Worm (Caenorhabditis elegans) whole organism, L1 larva: ENCODE measurements around the gene str-94.

Experiments used
- C04F5.9 ChIP-seq: sonication (generic microtip); optimal IDR thresholded peaks from 2 replicates; lab custom pipeline; 2016; ENCODE audit warnings: missing genetic modification characterization, missing compliant biosample characterization
- aha-1 ChIP-seq: fragments of 150-350 bp; optimal IDR thresholded peaks from 2 replicates; lab custom pipeline; 2014; ENCODE audit warnings: missing biosample characterization, missing genetic modification characterization
- alr-1 ChIP-seq: fragments of 200-800 bp; sonication (Bioruptor generic); optimal IDR thresholded peaks from 2 replicates; lab custom pipeline; 2018; ENCODE audit warnings: borderline replicate concordance, mild to moderate bottlenecking, missing genetic modification characterization, missing compliant biosample characterization
- blmp-1 ChIP-seq: fragments of 150-350 bp; optimal IDR thresholded peaks from 2 replicates; lab custom pipeline; 2014; ENCODE audit warnings: missing biosample characterization, missing genetic modification characterization
- ceh-8 ChIP-seq: fragments of 200-800 bp; sonication (Bioruptor generic); optimal IDR thresholded peaks from 2 replicates; lab custom pipeline; 2018; ENCODE audit warnings: mild to moderate bottlenecking, missing genetic modification characterization, moderate library complexity, missing compliant biosample characterization
- dsc-1 ChIP-seq: sonication (generic microtip); optimal IDR thresholded peaks from 2 replicates; lab custom pipeline; 2016; ENCODE audit warnings: mild to moderate bottlenecking, missing genetic modification characterization, missing compliant biosample characterization
- efl-1 ChIP-seq, 4 experiments: fragments of 150-350 bp; optimal IDR thresholded peaks in 3 of 4; peaks in 1 of 4; 1 replicate in 1 of 4; 2 replicates in 3 of 4; lab custom pipeline; 2014; ENCODE audit warnings: missing biosample characterization in 2 of 4, missing genetic modification characterization in 2 of 4, missing genetic modification reagents in 2 of 4
- efl-3 ChIP-seq: fragments of 200-800 bp; sonication (Bioruptor generic); optimal IDR thresholded peaks from 2 replicates; lab custom pipeline; 2018; ENCODE audit warnings: mild to moderate bottlenecking, missing genetic modification characterization, missing compliant biosample characterization
- egl-27 ChIP-seq, 2 experiments: fragments of 150-350 bp in 1 of 2; sonication (generic microtip); optimal IDR thresholded peaks; 3 replicates each; lab custom pipeline; 2017 to 2018; ENCODE audit warnings: missing biosample characterization in 2 of 2, missing genetic modification characterization in 2 of 2, missing genetic modification reagents in 2 of 2
- elt-3 ChIP-seq, 6 experiments: fragments of 150-350 bp in 1 of 6; sonication (generic microtip); optimal IDR thresholded peaks; 2 replicates each; lab custom pipeline; 2017 to 2018; ENCODE audit warnings: missing biosample characterization in 6 of 6, missing genetic modification characterization in 6 of 6, inconsistent platforms in 1 of 6
- fkh-10 ChIP-seq: sonication (generic microtip); optimal IDR thresholded peaks from 2 replicates; lab custom pipeline; 2017; ENCODE audit warnings: missing biosample characterization, missing genetic modification reagents, missing genetic modification characterization
- fkh-4 ChIP-seq: sonication (generic microtip); optimal IDR thresholded peaks from 2 replicates; lab custom pipeline; 2016; ENCODE audit warnings: missing compliant biosample characterization, missing genetic modification characterization, borderline replicate concordance
- fkh-8 ChIP-seq: sonication (generic microtip); optimal IDR thresholded peaks from 2 replicates; lab custom pipeline; 2016; ENCODE audit warnings: mild to moderate bottlenecking, missing genetic modification characterization, missing compliant biosample characterization
- hlh-4 ChIP-seq: sonication (generic microtip); optimal IDR thresholded peaks from 2 replicates; lab custom pipeline; 2016; ENCODE audit warnings: mild to moderate bottlenecking, missing genetic modification characterization, missing compliant biosample characterization
- jun-1 ChIP-seq: fragments of 150-350 bp; optimal IDR thresholded peaks from 2 replicates; lab custom pipeline; 2014; ENCODE audit warnings: missing biosample characterization, missing genetic modification reagents, missing genetic modification characterization
- lin-13 ChIP-seq: fragments of 150-350 bp; optimal IDR thresholded peaks from 2 replicates; lab custom pipeline; 2014; ENCODE audit warnings: missing biosample characterization, missing genetic modification reagents, missing genetic modification characterization
- lin-14 ChIP-seq: fragments of 200-800 bp; sonication (Bioruptor generic); optimal IDR thresholded peaks from 2 replicates; lab custom pipeline; 2018; ENCODE audit warnings: mild to moderate bottlenecking, missing genetic modification characterization, moderate library complexity, missing compliant biosample characterization
- lsy-2 ChIP-seq, 2 experiments: fragments of 150-350 bp; optimal IDR thresholded peaks; 2 replicates each; lab custom pipeline; 2014; ENCODE audit warnings: missing biosample characterization in 2 of 2, missing genetic modification characterization in 2 of 2
- mep-1 ChIP-seq: fragments of 150-350 bp; optimal IDR thresholded peaks from 2 replicates; lab custom pipeline; 2014; ENCODE audit warnings: missing biosample characterization, missing genetic modification characterization
- nhr-20 ChIP-seq: sonication (generic microtip); optimal IDR thresholded peaks from 2 replicates; lab custom pipeline; 2016; ENCODE audit warnings: mild to moderate bottlenecking, missing genetic modification characterization, missing compliant biosample characterization
- nhr-47 ChIP-seq: sonication (generic microtip); optimal IDR thresholded peaks from 2 replicates; lab custom pipeline; 2016; ENCODE audit warnings: mild to moderate bottlenecking, missing genetic modification characterization, moderate library complexity, missing compliant biosample characterization
- nhr-71 ChIP-seq: sonication (generic microtip); optimal IDR thresholded peaks from 2 replicates; lab custom pipeline; 2016; ENCODE audit warnings: mild to moderate bottlenecking, missing genetic modification characterization, moderate library complexity, missing compliant biosample characterization
- nhr-77 ChIP-seq: fragments of 150-350 bp; optimal IDR thresholded peaks from 2 replicates; lab custom pipeline; 2014; ENCODE audit warnings: missing biosample characterization, missing genetic modification characterization
- nhr-84 ChIP-seq: sonication (generic microtip); optimal IDR thresholded peaks from 2 replicates; lab custom pipeline; 2017; ENCODE audit warnings: missing biosample characterization, missing genetic modification characterization
- nhr-85 ChIP-seq: sonication (generic microtip); peaks from one replicate; lab custom pipeline; 2016; ENCODE audit warnings: missing genetic modification characterization, inconsistent platforms, missing compliant biosample characterization
- pag-3 ChIP-seq: sonication (generic microtip); optimal IDR thresholded peaks from 2 replicates; lab custom pipeline; 2017; ENCODE audit warnings: missing genetic modification characterization, mild to moderate bottlenecking, missing compliant biosample characterization, antibody characterized with exemption, borderline replicate concordance; ENCODE audit not compliant: insufficient read depth
- pax-3 ChIP-seq: fragments of 200-800 bp; sonication (Bioruptor generic); optimal IDR thresholded peaks from 2 replicates; lab custom pipeline; 2018; ENCODE audit warnings: mild to moderate bottlenecking, missing genetic modification characterization, moderate library complexity, missing compliant biosample characterization
- rnt-1 ChIP-seq: sonication (generic microtip); optimal IDR thresholded peaks from 2 replicates; lab custom pipeline; 2016; ENCODE audit warnings: mild to moderate bottlenecking, missing genetic modification characterization, moderate library complexity, missing compliant biosample characterization
- snu-23 ChIP-seq: sonication (generic microtip); optimal IDR thresholded peaks from 2 replicates; lab custom pipeline; 2016; ENCODE audit warnings: missing genetic modification characterization, missing compliant biosample characterization
- sox-4 ChIP-seq: sonication (generic microtip); optimal IDR thresholded peaks from 2 replicates; lab custom pipeline; 2016; ENCODE audit warnings: missing genetic modification characterization, missing compliant biosample characterization
- tlp-1 ChIP-seq: fragments of 150-350 bp; optimal IDR thresholded peaks from 2 replicates; lab custom pipeline; 2014; ENCODE audit warnings: missing biosample characterization, missing genetic modification characterization
- unc-130 ChIP-seq: fragments of 150-350 bp; optimal IDR thresholded peaks from 2 replicates; lab custom pipeline; 2017; ENCODE audit warnings: missing biosample characterization, missing genetic modification characterization, inconsistent platforms
- unc-30 ChIP-seq: sonication (generic microtip); optimal IDR thresholded peaks from 2 replicates; lab custom pipeline; 2017; ENCODE audit warnings: missing biosample characterization, missing genetic modification characterization
- unc-86 ChIP-seq: sonication (generic microtip); optimal IDR thresholded peaks from 2 replicates; lab custom pipeline; 2016; ENCODE audit warnings: missing genetic modification characterization, missing compliant biosample characterization
- unc-98 ChIP-seq: fragments of 200-800 bp; sonication (Bioruptor generic); IDR thresholded peaks from 2 replicates; pipeline ENCODE4 v1.3.6; 2022; ENCODE audit warnings: missing genetic modification characterization, missing compliant biosample characterization
- xbp-1 ChIP-seq: sonication (generic microtip); optimal IDR thresholded peaks from 2 replicates; lab custom pipeline; 2016; ENCODE audit warnings: missing genetic modification characterization, missing compliant biosample characterization
- zip-4 ChIP-seq: fragments of 200-800 bp; sonication (Bioruptor generic); optimal IDR thresholded peaks from 2 replicates; lab custom pipeline; 2018; ENCODE audit warnings: mild to moderate bottlenecking, missing genetic modification characterization, moderate library complexity, missing compliant biosample characterization

str-94 gene

DNA sequence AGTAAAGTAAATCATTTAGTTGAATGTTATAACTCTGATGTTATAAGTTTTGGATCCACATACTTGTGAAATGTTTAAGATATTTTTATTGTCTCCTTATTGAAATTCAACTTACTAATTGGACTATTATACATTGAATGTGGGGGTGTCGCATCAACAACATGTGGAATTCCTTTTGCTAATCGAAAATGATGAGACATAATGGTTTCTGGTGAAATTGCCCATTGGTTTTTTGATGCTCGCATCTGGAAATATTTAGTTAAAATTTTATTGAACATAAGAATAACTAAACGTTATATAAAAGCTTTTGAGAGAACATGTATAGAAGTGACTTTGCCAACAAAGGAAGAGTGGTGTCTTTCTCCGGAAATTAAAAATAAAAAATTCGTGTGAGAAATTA, 42.8 kb upstream of the str-94 start, which contains the start of gene ZK682.7:
ZK682.7 (minus strand) TSS at position 247 of the 400 bp plus-strand sequence.
- TF ChIP-seq fkh-4 (tag; lab: Kevin White, UChicago) = peak; percentile 77
- peak; percentile 91 for TF ChIP-seq dsc-1 (tag; lab: Kevin White, UChicago)
- no peak for TF ChIP-seq elt-3 (tag; optimal IDR thresholded peaks at IDR 0.05; lab: Kevin White, UChicago)
- TF ChIP-seq, all 84 proteins: peak for 2

DNA sequence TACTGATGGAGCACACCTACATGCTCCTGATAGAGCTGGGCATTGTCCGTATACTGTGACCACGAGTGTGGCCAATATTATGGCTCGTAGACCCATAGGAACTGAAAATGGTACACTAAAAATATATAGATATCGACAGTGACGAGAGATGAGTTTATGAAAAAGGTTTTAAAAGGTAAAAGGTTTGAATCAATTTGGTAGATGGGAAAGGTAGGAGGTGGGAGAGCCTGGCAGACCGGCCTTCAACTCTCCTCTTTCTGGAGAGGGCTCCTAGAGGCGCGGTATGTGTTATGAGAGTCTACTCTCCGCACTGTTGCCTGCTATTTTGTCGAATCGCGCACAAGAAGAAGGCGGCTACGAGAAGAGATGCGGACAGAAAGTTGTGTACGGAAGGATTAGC, 38.4 kb upstream of the str-94 start, which contains the start of gene lron-2:
lron-2 (minus strand) TSS at position 101 of the 400 bp plus-strand sequence.
- TF ChIP-seq lsy-2 (tag; optimal IDR thresholded peaks at IDR 0.05; lab: Kevin White, UChicago) = no peak
- no peak for TF ChIP-seq zip-4 (GFP tag; lab: Kevin White, UChicago)
- TF ChIP-seq unc-86 (tag; lab: Kevin White, UChicago) = no peak
- TF ChIP-seq dsc-1 (tag; lab: Kevin White, UChicago) = no peak
- no peak for TF ChIP-seq nhr-77 (tag; lab: Kevin White, UChicago)
- TF ChIP-seq aha-1 (tag; lab: Kevin White, UChicago) = no peak
- no peak for TF ChIP-seq alr-1 (tag; lab: Kevin White, UChicago)
- no peak for TF ChIP-seq unc-30 (tag; lab: Kevin White, UChicago)
- TF ChIP-seq sox-4 (tag; lab: Kevin White, UChicago) = no peak
- no peak for TF ChIP-seq snu-23 (GFP tag; lab: Kevin White, UChicago)
- no peak for TF ChIP-seq ceh-8 (GFP tag; lab: Kevin White, UChicago)
- TF ChIP-seq nhr-84 (tag; lab: Kevin White, UChicago) = no peak
- TF ChIP-seq C04F5.9 (tag; lab: Kevin White, UChicago) = no peak
- TF ChIP-seq efl-3 = no peak
- no peak for TF ChIP-seq tlp-1
- no peak for TF ChIP-seq nhr-85 (tag; lab: Kevin White, UChicago)
- TF ChIP-seq lin-14 (GFP tag; lab: Kevin White, UChicago) = no peak
- TF ChIP-seq, all 84 proteins: peak for 0

DNA sequence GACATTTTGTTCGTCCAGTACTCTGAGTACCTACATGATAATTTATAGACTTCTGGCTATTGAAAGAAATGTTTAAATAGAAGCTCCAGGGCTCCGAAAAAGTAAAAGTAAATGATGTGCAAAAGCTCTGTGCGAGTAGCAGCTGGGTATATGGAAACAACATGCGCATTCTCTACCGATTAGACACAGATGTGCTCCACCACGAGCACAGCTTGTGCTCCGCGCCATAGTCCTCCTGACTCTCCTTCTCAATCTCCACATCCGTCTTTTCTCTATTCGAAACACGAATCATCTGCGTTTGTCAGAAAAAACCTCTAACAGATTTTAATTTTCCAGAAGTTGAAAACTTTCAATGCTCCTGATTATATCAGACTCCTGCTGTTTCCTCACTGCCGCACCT, 34.3 kb upstream of the str-94 start:
- no peak for TF ChIP-seq pax-3
- peak; percentile 90 for TF ChIP-seq dsc-1 (tag; lab: Kevin White, UChicago)
- peak; percentile 53 for TF ChIP-seq fkh-4 (tag; lab: Kevin White, UChicago)
- TF ChIP-seq, all 84 proteins: peak for 2

DNA sequence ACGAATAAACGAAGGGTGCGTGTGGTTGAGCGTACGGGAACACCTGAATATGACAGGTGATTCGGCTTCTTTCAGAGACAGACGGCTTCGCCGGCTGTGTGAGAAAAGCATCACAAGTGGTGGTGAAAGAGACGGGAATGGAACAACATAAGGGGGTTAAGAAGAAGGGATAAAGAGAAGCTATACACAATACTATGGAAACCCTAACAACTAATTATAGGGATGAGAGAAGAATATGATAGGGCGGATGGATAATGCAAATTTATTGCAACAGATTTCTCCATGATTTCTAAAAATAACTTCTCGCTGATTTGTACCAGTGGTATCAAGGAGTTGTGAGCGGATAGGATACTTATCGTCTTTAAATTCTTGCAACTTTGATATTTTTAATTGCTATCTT, 33.0 kb upstream of the str-94 start, which contains the start of gene hlh-10:
hlh-10 (minus strand) TSS at position 101 of the 400 bp plus-strand sequence.
- TF ChIP-seq dsc-1 (tag; lab: Kevin White, UChicago) (peak; percentile 9), lin-13 (GFP tag; lab: Kevin White, UChicago) (no peak)

DNA sequence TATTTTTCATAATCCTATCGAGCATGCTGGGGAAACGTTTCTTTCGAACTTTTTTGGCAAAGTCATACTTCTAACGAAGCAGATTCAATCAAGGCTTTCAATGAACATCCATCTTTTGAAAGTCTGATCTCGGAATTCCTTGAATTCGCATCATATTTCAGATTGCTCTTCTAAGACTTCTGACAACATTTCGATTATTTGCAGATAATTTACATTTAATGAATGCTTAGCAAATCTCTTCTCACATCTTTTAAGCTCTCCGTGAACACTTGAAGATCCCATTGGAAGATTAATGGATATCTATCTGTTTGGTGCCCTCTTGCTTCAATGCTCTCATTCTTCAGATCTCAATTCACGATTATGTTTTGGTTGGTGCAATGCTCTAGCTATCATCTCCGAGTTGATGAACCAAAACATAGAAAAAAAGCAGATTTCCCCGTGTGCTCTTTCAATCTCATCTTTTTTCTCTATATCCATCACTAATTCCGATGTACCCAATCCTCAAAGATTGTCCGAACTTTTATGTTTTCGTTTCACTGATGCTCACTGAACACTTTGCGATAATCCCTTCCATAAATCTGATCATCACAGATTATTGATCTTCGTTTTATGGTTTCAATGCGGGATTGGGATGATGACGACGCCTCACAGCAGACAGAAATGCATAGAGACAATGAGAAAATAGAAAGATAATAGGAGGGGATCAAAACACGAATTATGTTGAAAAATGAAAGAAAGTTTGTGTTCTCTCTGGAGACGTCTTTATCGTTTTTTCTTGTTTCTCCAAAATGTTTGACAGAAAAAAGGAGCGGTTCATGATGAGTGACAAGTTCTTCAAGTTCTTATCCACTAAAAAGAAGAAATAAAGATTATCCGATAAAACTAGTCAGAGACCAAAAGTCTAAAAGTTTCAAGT, 25.3 kb upstream of the str-94 start:
- TF ChIP-seq mep-1 (peak; percentile 9), xbp-1 (no peak), snu-23 (GFP tag; lab: Kevin White, UChicago) (peak; percentile 15), nhr-71 (tag; lab: Kevin White, UChicago) (peak; percentile 68), hlh-4 (tag; lab: Kevin White, UChicago) (no peak), unc-98 (GFP tag; lab: Robert Waterston, UW) (no peak), efl-1 (optimal IDR thresholded peaks at IDR 0.05; lab: Kevin White, UChicago) (no peak), efl-1 (GFP tag; optimal IDR thresholded peaks at IDR 0.05 in 1 of 2; lab: Kevin White, UChicago) (peak in 1 of 2 experiments; percentile 91), blmp-1 (tag; lab: Kevin White, UChicago) (peak; percentile 68), nhr-47 (tag; lab: Kevin White, UChicago) (no peak), pag-3 (tag; lab: Kevin White, UChicago) (no peak), fkh-10 (GFP tag; lab: Kevin White, UChicago) (no peak), fkh-8 (tag; lab: Kevin White, UChicago) (peak; percentile 6), dsc-1 (tag; lab: Kevin White, UChicago) (peak; percentile 68), jun-1 (tag; lab: Kevin White, UChicago) (no peak), egl-27 (tag; optimal IDR thresholded peaks at IDR 0.05; lab: Kevin White, UChicago) (no peak), nhr-85 (tag; lab: Kevin White, UChicago) (peak; percentile 75), lin-14 (GFP tag; lab: Kevin White, UChicago) (peak; percentile 37), unc-130 (tag; lab: Kevin White, UChicago) (no peak), nhr-20 (tag; lab: Kevin White, UChicago) (peak; percentile 19), elt-3 (tag; optimal IDR thresholded peaks at IDR 0.05; lab: Kevin White, UChicago) (peak in 1 of 6 experiments; percentile 48), rnt-1 (tag; lab: Kevin White, UChicago) (peak; percentile 44), sox-4 (tag; lab: Kevin White, UChicago) (peak; percentile 55)
